Fruit fly (Drosophila melanogaster) whole organism, embryonic: ENCODE measurements around the gene CG11836.

Experiments used
- Atf3 ChIP-seq: fragments of 200-800 bp; sonication (Bioruptor generic); optimal IDR thresholded peaks from 3 replicates; lab custom pipeline; 2016; ENCODE audit warnings: missing biosample characterization, missing genetic modification characterization
- CG11456 ChIP-seq: fragments of 200-800 bp; sonication (Bioruptor generic); IDR thresholded peaks from 3 replicates; pipeline ENCODE4 v1.3.6; 2022; ENCODE audit warnings: missing biosample characterization, missing genetic modification characterization
- CG16813 ChIP-seq: fragments of 200-800 bp; sonication (Bioruptor generic); IDR thresholded peaks from 3 replicates; pipeline ENCODE4 v1.3.6; 2022; ENCODE audit warnings: missing biosample characterization, missing genetic modification characterization; ENCODE audit not compliant: partially characterized antibody
- CG17829 ChIP-seq: fragments of 200-800 bp; optimal IDR thresholded peaks from 2 replicates; lab custom pipeline; 2019; ENCODE audit warnings: missing biosample characterization, mild to moderate bottlenecking, missing genetic modification characterization, moderate library complexity
- CG3065 ChIP-seq: fragments of 200-800 bp; sonication (Bioruptor generic); optimal IDR thresholded peaks from 2 replicates; lab custom pipeline; 2016; ENCODE audit warnings: missing biosample characterization, missing genetic modification characterization
- CG31388 ChIP-seq: fragments of 200-800 bp; sonication (Bioruptor generic); optimal IDR thresholded peaks from 2 replicates; lab custom pipeline; 2016; ENCODE audit warnings: missing biosample characterization, missing genetic modification characterization
- CG31441 ChIP-seq: fragments of 200-800 bp; sonication (Bioruptor generic); IDR thresholded peaks from 2 replicates; pipeline ENCODE4 v1.3.6; 2022; ENCODE audit warnings: missing biosample characterization, missing genetic modification characterization
- CG32772 ChIP-seq: fragments of 200-800 bp; sonication (Bioruptor generic); IDR thresholded peaks from 2 replicates; pipeline ENCODE4 v1.3.6; 2022; ENCODE audit warnings: missing biosample characterization, missing genetic modification characterization
- CG33557 ChIP-seq: fragments of 200-800 bp; sonication (Bioruptor generic); optimal IDR thresholded peaks from 2 replicates; lab custom pipeline; 2019; ENCODE audit warnings: missing biosample characterization, mild to moderate bottlenecking, missing genetic modification characterization, moderate library complexity
- CG3838 ChIP-seq: fragments of 200-800 bp; sonication (Bioruptor generic); optimal IDR thresholded peaks from 3 replicates; lab custom pipeline; 2016; ENCODE audit warnings: missing biosample characterization, missing genetic modification characterization
- CG4730 ChIP-seq: fragments of 200-800 bp; sonication (Bioruptor generic); IDR thresholded peaks from 2 replicates; pipeline ENCODE4 v1.3.6; 2022; ENCODE audit warnings: missing biosample characterization, missing genetic modification characterization
- CG5180 ChIP-seq: fragments of 200-800 bp; sonication (Bioruptor generic); optimal IDR thresholded peaks from 3 replicates; lab custom pipeline; 2017; ENCODE audit warnings: missing biosample characterization, missing genetic modification characterization, mild to moderate bottlenecking, moderate library complexity, missing genetic modification reagents
- CG6272 ChIP-seq: fragments of 200-800 bp; sonication (Bioruptor generic); IDR thresholded peaks from 2 replicates; pipeline ENCODE4 v1.3.6; 2022; ENCODE audit warnings: missing biosample characterization, missing genetic modification characterization
- CG6689 ChIP-seq: fragments of 200-800 bp; sonication (Bioruptor generic); IDR thresholded peaks from 2 replicates; pipeline ENCODE4 v1.3.6; 2022; ENCODE audit warnings: missing biosample characterization, missing genetic modification characterization
- CG8281 ChIP-seq: fragments of 200-800 bp; sonication (Bioruptor generic); optimal IDR thresholded peaks from 2 replicates; lab custom pipeline; 2018; ENCODE audit warnings: missing biosample characterization, mild to moderate bottlenecking, missing genetic modification characterization, moderate library complexity
- CG8359 ChIP-seq: fragments of 200-800 bp; sonication (Bioruptor generic); optimal IDR thresholded peaks from 2 replicates; lab custom pipeline; 2017; ENCODE audit warnings: missing biosample characterization, mild to moderate bottlenecking, missing genetic modification characterization, borderline replicate concordance
- CG9817 ChIP-seq: fragments of 200-800 bp; sonication (Bioruptor generic); optimal IDR thresholded peaks from 2 replicates; lab custom pipeline; 2018; ENCODE audit warnings: missing biosample characterization, mild to moderate bottlenecking, missing genetic modification characterization, moderate library complexity
- CoRest ChIP-seq: fragments of 200-800 bp; sonication (Bioruptor generic); optimal IDR thresholded peaks from 3 replicates; lab custom pipeline; 2018; ENCODE audit warnings: missing biosample characterization, mild to moderate bottlenecking, missing genetic modification characterization, moderate library complexity
- Doc2 ChIP-seq: fragments of 200-800 bp; sonication (Bioruptor generic); IDR thresholded peaks from 2 replicates; pipeline ENCODE4 v1.3.6; 2022; ENCODE audit warnings: missing biosample characterization, missing genetic modification characterization
- Dref ChIP-seq: fragments of 200-800 bp; sonication (Bioruptor generic); IDR thresholded peaks from 2 replicates; pipeline ENCODE4 v1.3.6; 2022; ENCODE audit warnings: missing biosample characterization, missing genetic modification characterization
- E2f1 ChIP-seq: fragments of 200-800 bp; sonication (Bioruptor generic); IDR thresholded peaks from 2 replicates; pipeline ENCODE4 v1.3.6; 2022; ENCODE audit warnings: missing biosample characterization, missing genetic modification characterization
- Hand ChIP-seq: fragments of 200-800 bp; sonication (Bioruptor generic); optimal IDR thresholded peaks from 2 replicates; lab custom pipeline; 2017; ENCODE audit warnings: mild to moderate bottlenecking, missing biosample characterization, missing genetic modification reagents, missing genetic modification characterization
- Hr39 ChIP-seq: fragments of >200 bp; optimal IDR thresholded peaks from 2 replicates; lab custom pipeline; 2017
- MBD-R2 ChIP-seq: fragments of 200-800 bp; sonication (Bioruptor generic); IDR thresholded peaks from 2 replicates; pipeline ENCODE4 v1.3.6; 2022; ENCODE audit warnings: missing biosample characterization, missing genetic modification characterization
- Mad ChIP-seq: fragments of 200-800 bp; sonication (Bioruptor generic); optimal IDR thresholded peaks from 2 replicates; lab custom pipeline; 2016; ENCODE audit warnings: missing biosample characterization, missing genetic modification characterization
- Meics ChIP-seq: fragments of 200-800 bp; sonication (Bioruptor generic); optimal IDR thresholded peaks from 2 replicates; lab custom pipeline; 2017; ENCODE audit warnings: missing biosample characterization, mild to moderate bottlenecking, missing genetic modification characterization
- NC2α ChIP-seq: fragments of 200-800 bp; sonication (Bioruptor generic); optimal IDR thresholded peaks from 2 replicates; lab custom pipeline; 2016; ENCODE audit warnings: missing biosample characterization, missing genetic modification characterization
- Nf-YC ChIP-seq: fragments of 200-800 bp; optimal IDR thresholded peaks from 3 replicates; lab custom pipeline; 2019; ENCODE audit warnings: missing biosample characterization, mild to moderate bottlenecking, missing genetic modification characterization, moderate library complexity
- Rx ChIP-seq: fragments of 200-800 bp; sonication (Bioruptor generic); IDR thresholded peaks from 2 replicates; pipeline ENCODE4 v1.3.6; 2022; ENCODE audit warnings: missing biosample characterization, missing genetic modification characterization
- Xbp1 ChIP-seq: fragments of 200-800 bp; sonication (Bioruptor generic); optimal IDR thresholded peaks from 3 replicates; lab custom pipeline; 2016; ENCODE audit warnings: missing biosample characterization, mild to moderate bottlenecking, missing genetic modification characterization
- ab ChIP-seq: fragments of 200-800 bp; sonication (Bioruptor generic); optimal IDR thresholded peaks from 2 replicates; lab custom pipeline; 2016; ENCODE audit warnings: missing biosample characterization, missing genetic modification characterization
- al ChIP-seq: fragments of 200-800 bp; sonication (Bioruptor generic); IDR thresholded peaks from 2 replicates; pipeline ENCODE4 v1.3.6; 2022; ENCODE audit warnings: missing biosample characterization, missing genetic modification characterization
- bowl ChIP-seq: fragments of 200-800 bp; sonication (Bioruptor generic); IDR thresholded peaks from 2 replicates; pipeline ENCODE4 v1.3.6; 2022; ENCODE audit warnings: missing biosample characterization, missing genetic modification characterization
- cg ChIP-seq: fragments of 200-800 bp; sonication (Bioruptor generic); optimal IDR thresholded peaks from 3 replicates; lab custom pipeline; 2019; ENCODE audit warnings: missing biosample characterization, mild to moderate bottlenecking, missing genetic modification characterization, moderate library complexity
- dm ChIP-seq: fragments of 200-800 bp; sonication (Bioruptor generic); optimal IDR thresholded peaks from 3 replicates; lab custom pipeline; 2016; ENCODE audit warnings: missing biosample characterization, missing genetic modification characterization
- esg ChIP-seq: fragments of 200-800 bp; sonication (Bioruptor generic); conservative IDR thresholded peaks from 2 replicates; pipeline ENCODE4 v1.3.6; 2022; ENCODE audit warnings: missing biosample characterization, missing genetic modification characterization
- exex ChIP-seq: fragments of 200-800 bp; sonication (Bioruptor generic); optimal IDR thresholded peaks from 4 replicates; lab custom pipeline; 2018; ENCODE audit warnings: missing biosample characterization, mild to moderate bottlenecking, missing genetic modification characterization, moderate library complexity
- gro ChIP-seq: fragments of 200-800 bp; sonication (Bioruptor generic); optimal IDR thresholded peaks from 2 replicates; lab custom pipeline; 2016; ENCODE audit warnings: missing biosample characterization, missing genetic modification characterization
- inv ChIP-seq: fragments of 200-800 bp; sonication (Bioruptor generic); IDR thresholded peaks from 2 replicates; pipeline ENCODE4 v1.3.6; 2022; ENCODE audit warnings: missing biosample characterization, missing genetic modification characterization; ENCODE audit not compliant: partially characterized antibody
- lbe ChIP-seq: fragments of 200-800 bp; sonication (Bioruptor generic); optimal IDR thresholded peaks from 2 replicates; lab custom pipeline; 2016; ENCODE audit warnings: missing biosample characterization, mild to moderate bottlenecking, missing genetic modification characterization
- lmd ChIP-seq: fragments of 200-800 bp; sonication (Bioruptor generic); IDR thresholded peaks from 2 replicates; pipeline ENCODE4 v1.3.6; 2022; ENCODE audit warnings: missing biosample characterization, missing genetic modification characterization
- mld ChIP-seq: fragments of 200-800 bp; sonication (Bioruptor generic); IDR thresholded peaks from 3 replicates; pipeline ENCODE4 v1.3.6; 2022; ENCODE audit warnings: missing biosample characterization, missing genetic modification characterization; ENCODE audit not compliant: partially characterized antibody
- nmo ChIP-seq: fragments of 200-800 bp; sonication (Bioruptor generic); optimal IDR thresholded peaks from 2 replicates; lab custom pipeline; 2018; ENCODE audit warnings: missing biosample characterization, mild to moderate bottlenecking, missing genetic modification characterization, moderate library complexity
- prd ChIP-seq, 3 experiments: fragments of >200 bp in 2 of 3; fragments of 200-800 bp in 1 of 3; sonication (Bioruptor generic) in 1 of 3; optimal IDR thresholded peaks in 2 of 3; IDR thresholded peaks in 1 of 3; 2 replicates in 2 of 3; 3 replicates in 1 of 3; pipeline versions ENCODE4 v1.3.6 to Lab custom; 2017 to 2022; ENCODE audit warnings: missing biosample characterization in 1 of 3, missing genetic modification characterization in 1 of 3
- stwl ChIP-seq: fragments of 200-800 bp; sonication (Bioruptor generic); optimal IDR thresholded peaks from 3 replicates; lab custom pipeline; 2018; ENCODE audit warnings: missing biosample characterization, mild to moderate bottlenecking, missing genetic modification characterization, moderate library complexity
- tap ChIP-seq: fragments of 200-800 bp; optimal IDR thresholded peaks from 3 replicates; lab custom pipeline; 2019; ENCODE audit warnings: missing biosample characterization, mild to moderate bottlenecking, missing genetic modification characterization, moderate library complexity
- tin ChIP-seq: fragments of 200-800 bp; sonication (Bioruptor generic); optimal IDR thresholded peaks from 3 replicates; lab custom pipeline; 2016; ENCODE audit warnings: missing biosample characterization, missing genetic modification characterization
- vvl ChIP-seq: fragments of 200-800 bp; sonication (Bioruptor generic); IDR thresholded peaks from 2 replicates; pipeline ENCODE4 v1.3.6; 2022; ENCODE audit warnings: missing biosample characterization, missing genetic modification characterization

Gene CG11836

dm6 chr3R:25033142-25033586 lies 37.8 kb upstream of the CG11836 start, which contains the start of gene Smg6 (continued):
- TF ChIP-seq CG31441 (GFP tag; lab: Robert Waterston, UW) (no peak), CG6272 (GFP tag; lab: Robert Waterston, UW) (no peak), MBD-R2 (GFP tag; lab: Robert Waterston, UW) (0 out of 2 replicates have a peak, but pooled peaks have one; percentile 31), Doc2 (no peak), Atf3 (GFP tag; lab: Kevin White, UChicago) (no peak), CoRest (tag; lab: Kevin White, UChicago) (no peak), CG3065 (GFP tag; lab: Kevin White, UChicago) (no peak)

- TF ChIP-seq al (GFP tag; lab: Robert Waterston, UW) (no peak), CG5180 (GFP tag; lab: Kevin White, UChicago) (no peak), mld (GFP tag; lab: Robert Waterston, UW) (no peak), CG31388 (GFP tag; lab: Kevin White, UChicago) (no peak), CG32772 (GFP tag; lab: Robert Waterston, UW) (no peak), Nf-YC (no peak), CG8359 (GFP tag; lab: Kevin White, UChicago) (no peak), tin (GFP tag; lab: Kevin White, UChicago) (no peak), lbe (GFP tag; lab: Kevin White, UChicago) (no peak), gro (GFP tag; lab: Kevin White, UChicago) (no peak), ab (GFP tag; lab: Kevin White, UChicago) (no peak), CG4730 (GFP tag; lab: Robert Waterston, UW) (no peak), Hr39 (lab: Kevin White, UChicago) (no peak), E2f1 (GFP tag; lab: Robert Waterston, UW) (no peak)
Measured at dm6 chr3R:25036644-25037043, 34.3 kb upstream of the CG11836 start, which contains the start of gene CG31115. CG31115 (plus strand) TSS chr3R:25036944.

- no peak for TF ChIP-seq bowl (GFP tag; lab: Robert Waterston, UW)
- TF ChIP-seq dm (GFP tag; lab: Kevin White, UChicago): peak; percentile 28
- TF ChIP-seq Rx (GFP tag; lab: Robert Waterston, UW): no peak
- TF ChIP-seq Dref (GFP tag; lab: Robert Waterston, UW): peak; percentile 84
- no peak for TF ChIP-seq Meics
- peak; percentile 84 for TF ChIP-seq CG16813 (GFP tag; lab: Robert Waterston, UW)
- no peak for TF ChIP-seq vvl
- peak; percentile 49 for TF ChIP-seq exex
- TF ChIP-seq Xbp1: peak; percentile 65
- TF ChIP-seq CG17829 (tag; lab: Kevin White, UChicago): peak; percentile 38
- no peak for TF ChIP-seq NC2α (GFP tag; lab: Kevin White, UChicago)
- TF ChIP-seq CG3838 (GFP tag; lab: Kevin White, UChicago): no peak
- 0 out of 3 replicates have a peak, but pooled peaks have one; percentile 47 for TF ChIP-seq CG11456 (GFP tag; lab: Robert Waterston, UW)
- TF ChIP-seq Nf-YC: no peak
- peak; percentile 81 for TF ChIP-seq nmo (GFP tag; lab: Kevin White, UChicago)
- TF ChIP-seq Hand (GFP tag; lab: Kevin White, UChicago): no peak
- no peak for TF ChIP-seq tap (tag; lab: Kevin White, UChicago)
- TF ChIP-seq CG9817 (tag; lab: Kevin White, UChicago): no peak
- TF ChIP-seq cg (GFP tag; lab: Kevin White, UChicago): peak; percentile 96
- peak; percentile 47 for TF ChIP-seq CG33557 (GFP tag; lab: Kevin White, UChicago)
- TF ChIP-seq lmd (GFP tag; lab: Robert Waterston, UW): no peak; the same call in 1 of the 2 replicates
- peak; percentile 54 for TF ChIP-seq stwl (tag; lab: Kevin White, UChicago)
- no peak for TF ChIP-seq esg
- TF ChIP-seq Mad: peak; percentile 52
- TF ChIP-seq CG8281 (tag; lab: Kevin White, UChicago): no peak
- TF ChIP-seq prd (optimal IDR thresholded peaks at IDR 0.05; lab: Kevin White, UChicago): no peak
- no peak for TF ChIP-seq prd (GFP tag; IDR thresholded peaks at IDR 0.05; lab: Robert Waterston, UW)
- no peak for TF ChIP-seq CG6689 (GFP tag; lab: Robert Waterston, UW)
- TF ChIP-seq inv (GFP tag; lab: Robert Waterston, UW): peak; percentile 87
Measured at dm6 chr3R:25039028-25039476, 31.9 kb upstream of the CG11836 start, which contains the start of the genes Ythdf and bai. Ythdf (minus strand) TSS chr3R:25039249. bai (plus strand) TSS chr3R:25039374.
